Fruit fly (Drosophila melanogaster) whole organism, prepupa: ENCODE measurements around the gene CG34297.

Experiments
- CG3032 ChIP-seq: fragments of 200-800 bp; optimal IDR thresholded peaks from 2 replicates; lab custom pipeline; 2019; ENCODE audit warnings: missing biosample characterization, mild to moderate bottlenecking, missing genetic modification characterization, moderate library complexity
- CG3919 ChIP-seq: fragments of 200-800 bp; sonication (Bioruptor generic); optimal IDR thresholded peaks from 3 replicates; lab custom pipeline; 2016; ENCODE audit warnings: missing biosample characterization, missing genetic modification characterization
- CG6163 ChIP-seq: fragments of 200-800 bp; sonication (Bioruptor generic); IDR thresholded peaks from 3 replicates; pipeline ENCODE4 v1.3.6; 2022; ENCODE audit warnings: missing biosample characterization, missing genetic modification characterization
- Eip78C ChIP-seq: fragments of 200-800 bp; sonication (Bioruptor generic); peaks from one replicate; lab custom pipeline; 2016; ENCODE audit warnings: missing biosample characterization, missing genetic modification characterization
- Sox14 ChIP-seq: fragments of 200-800 bp; sonication (Bioruptor generic); optimal IDR thresholded peaks from 3 replicates; lab custom pipeline; 2016; ENCODE audit warnings: missing biosample characterization, missing genetic modification characterization
- ss ChIP-seq, 2 experiments: fragments of 200-800 bp; sonication (Bioruptor generic); optimal IDR thresholded peaks; 2 replicates in 1 of 2; 3 replicates in 1 of 2; lab custom pipeline; 2017 to 2018; ENCODE audit warnings: mild to moderate bottlenecking in 2 of 2, missing biosample characterization in 2 of 2, missing genetic modification characterization in 2 of 2, moderate library complexity in 1 of 2
- svp ChIP-seq: fragments of 200-800 bp; sonication (Bioruptor generic); peaks from one replicate; lab custom pipeline; 2016; ENCODE audit warnings: missing biosample characterization, missing genetic modification characterization
- vri ChIP-seq: fragments of 200-800 bp; sonication (Bioruptor generic); optimal IDR thresholded peaks from 3 replicates; lab custom pipeline; 2016; ENCODE audit warnings: missing biosample characterization, mild to moderate bottlenecking, missing genetic modification characterization

DNA sequence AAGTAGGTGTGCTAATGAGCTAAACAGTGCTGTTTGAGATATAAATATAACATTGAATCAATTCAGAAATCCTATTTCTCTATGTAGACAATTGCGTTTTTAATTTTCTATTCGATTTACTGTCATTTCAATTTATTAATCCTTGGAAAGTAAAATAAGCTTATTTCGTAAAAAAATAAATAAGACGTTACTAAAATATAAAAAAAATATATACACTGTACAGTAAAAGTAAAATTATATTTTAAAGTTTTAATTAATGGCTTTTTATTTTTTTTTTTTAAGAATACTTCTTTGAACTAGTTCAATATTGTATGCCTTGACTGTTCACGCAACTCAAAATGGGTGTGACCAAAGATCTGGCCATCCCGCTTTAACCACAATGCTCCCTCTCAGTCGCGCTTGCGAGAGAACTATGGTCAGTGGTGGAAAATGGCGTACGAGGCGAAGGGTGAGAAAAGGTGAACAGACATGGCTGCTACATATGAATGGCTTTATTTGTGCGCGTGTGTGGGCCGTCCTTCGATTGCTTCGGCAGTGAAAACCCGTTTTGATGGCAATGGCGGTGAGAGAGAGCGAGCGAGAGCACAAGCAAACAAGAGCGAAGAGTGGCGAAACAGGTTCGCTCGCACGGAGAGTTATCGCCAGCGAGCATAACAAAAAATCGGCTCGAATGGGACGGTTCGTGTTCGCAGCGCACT, 43.5 kb upstream of the CG34297 start, which contains the start of gene Dfd:
- TF ChIP-seq vri (GFP tag; lab: Kevin White, UChicago) (no peak), CG6163 (GFP tag; lab: Robert Waterston, UW) (no peak; the same call in 2 of the 3 replicates), CG3919 (no peak), svp (GFP tag; lab: Kevin White, UChicago) (peak; percentile 68), ss (GFP tag; optimal IDR thresholded peaks at IDR 0.05; lab: Kevin White, UChicago) (peak in 1 of 2 experiments; percentile 25), CG3032 (tag; lab: Kevin White, UChicago) (no peak), Sox14 (GFP tag; lab: Kevin White, UChicago) (peak; percentile 13), Eip78C (GFP tag; lab: Kevin White, UChicago) (no peak)
